Worm (Caenorhabditis elegans) whole organism, mixed stage, embryonic: ENCODE data around the gene K04C1.3.

ENCODE experiments used
- blmp-1 ChIP-seq: fragments of 150-350 bp; optimal IDR thresholded peaks from 2 replicates; lab custom pipeline; 2014; ENCODE audit warnings: missing biosample characterization, missing genetic modification characterization
- ceh-39 ChIP-seq: fragments of 150-350 bp; optimal IDR thresholded peaks from 2 replicates; lab custom pipeline; 2014; ENCODE audit warnings: missing biosample characterization, missing genetic modification characterization
- drap-1 ChIP-seq: fragments of 200-800 bp; sonication (Bioruptor generic); optimal IDR thresholded peaks from 3 replicates; lab custom pipeline; 2018; ENCODE audit warnings: mild to moderate bottlenecking, missing genetic modification characterization, missing compliant biosample characterization
- elt-1 ChIP-seq: sonication (generic microtip); optimal IDR thresholded peaks from 2 replicates; lab custom pipeline; 2017; ENCODE audit warnings: missing genetic modification characterization, mild to moderate bottlenecking, missing compliant biosample characterization, antibody characterized with exemption, moderate library complexity, borderline replicate concordance; ENCODE audit not compliant: insufficient read depth
- elt-3 ChIP-seq: fragments of 150-350 bp; optimal IDR thresholded peaks from 2 replicates; lab custom pipeline; 2014; ENCODE audit warnings: missing biosample characterization, missing genetic modification characterization
- hlh-1 ChIP-seq: fragments of 150-350 bp; optimal IDR thresholded peaks from 2 replicates; lab custom pipeline; 2014; ENCODE audit warnings: missing biosample characterization, missing genetic modification reagents, missing genetic modification characterization
- nhr-76 ChIP-seq: sonication (generic microtip); optimal IDR thresholded peaks from 2 replicates; lab custom pipeline; 2017; ENCODE audit warnings: missing biosample characterization, missing genetic modification characterization
- snpc-4 ChIP-seq: fragments of 150-350 bp; optimal IDR thresholded peaks from 2 replicates; lab custom pipeline; 2014; ENCODE audit warnings: missing biosample characterization, missing genetic modification characterization
- sptf-1 ChIP-seq: sonication (generic microtip); optimal IDR thresholded peaks from 2 replicates; lab custom pipeline; 2017; ENCODE audit warnings: mild to moderate bottlenecking, missing genetic modification characterization, moderate library complexity, missing compliant biosample characterization
- unc-39 ChIP-seq: fragments of 150-350 bp; optimal IDR thresholded peaks from 2 replicates; lab custom pipeline; 2014; ENCODE audit warnings: missing biosample characterization, missing genetic modification characterization
- ztf-11 ChIP-seq: fragments of 150-350 bp; optimal IDR thresholded peaks from 2 replicates; lab custom pipeline; 2014; ENCODE audit warnings: missing biosample characterization, missing genetic modification characterization

DNA sequence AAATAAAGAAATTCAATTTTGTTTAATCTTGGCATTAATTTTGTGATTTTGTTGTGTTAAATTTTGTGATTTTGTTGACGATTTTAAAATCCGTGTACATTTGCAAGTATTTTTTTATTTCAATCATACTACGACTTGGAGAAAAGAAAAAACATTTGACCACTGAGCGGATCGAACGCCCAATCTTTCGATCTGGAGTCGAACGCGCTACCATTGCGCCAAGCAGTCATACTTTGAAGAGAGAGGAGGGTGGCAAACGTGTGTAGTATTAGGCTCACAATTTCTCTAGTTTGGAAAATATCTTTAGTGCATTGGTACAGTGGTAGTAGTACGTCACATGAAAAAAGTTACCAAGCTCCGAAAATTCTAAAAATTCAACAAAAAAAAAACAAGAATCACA, 14.4 kb downstream of the K04C1.3 start:
- TF ChIP-seq unc-39 (tag; lab: Kevin White, UChicago) (no peak), elt-1 (tag; lab: Kevin White, UChicago) (no peak), blmp-1 (tag; lab: Kevin White, UChicago) (no peak), drap-1 (GFP tag; lab: Kevin White, UChicago) (no peak), nhr-76 (no peak), elt-3 (tag; lab: Kevin White, UChicago) (no peak), sptf-1 (tag; lab: Kevin White, UChicago) (no peak), snpc-4 (tag; lab: Kevin White, UChicago) (no peak), hlh-1 (tag; lab: Kevin White, UChicago) (no peak), ceh-39 (tag; lab: Kevin White, UChicago) (no peak), ztf-11 (tag; lab: Kevin White, UChicago) (no peak)
